Fruit fly (Drosophila melanogaster) whole organism, embryonic: ENCODE results near the gene Irc.
A peak's percentile ranks its signal among the peaks of the same experiment; 100 is the strongest.

Experiments
- ATbp ChIP-seq: fragments of 200-800 bp; sonication (Bioruptor generic); optimal IDR thresholded peaks from 2 replicates; lab custom pipeline; 2017; ENCODE audit warnings: missing biosample characterization, mild to moderate bottlenecking, missing genetic modification characterization, missing genetic modification reagents
- Atf6 ChIP-seq: fragments of 200-800 bp; sonication (Bioruptor generic); IDR thresholded peaks from 2 replicates; pipeline ENCODE4 v1.3.6; 2022; ENCODE audit warnings: missing biosample characterization, missing genetic modification characterization
- CG10274 ChIP-seq: fragments of 200-800 bp; sonication (Bioruptor generic); optimal IDR thresholded peaks from 3 replicates; lab custom pipeline; 2017; ENCODE audit warnings: missing biosample characterization, mild to moderate bottlenecking, missing genetic modification characterization
- CG10654 ChIP-seq: fragments of 200-800 bp; sonication (Bioruptor generic); optimal IDR thresholded peaks from 2 replicates; lab custom pipeline; 2016; ENCODE audit warnings: missing biosample characterization, missing genetic modification characterization
- CG10959 ChIP-seq: fragments of 200-800 bp; sonication (Bioruptor generic); IDR thresholded peaks from 2 replicates; pipeline ENCODE4 v1.3.6; 2022; ENCODE audit warnings: missing biosample characterization, missing genetic modification characterization
- CG11723 ChIP-seq: fragments of 200-800 bp; sonication (Bioruptor generic); optimal IDR thresholded peaks from 2 replicates; lab custom pipeline; 2017; ENCODE audit warnings: missing biosample characterization, mild to moderate bottlenecking, missing genetic modification characterization
- CG12769 ChIP-seq: fragments of 200-800 bp; sonication (Bioruptor generic); optimal IDR thresholded peaks from 2 replicates; lab custom pipeline; 2019; ENCODE audit warnings: missing biosample characterization, mild to moderate bottlenecking, missing genetic modification characterization, moderate library complexity
- CG14014 ChIP-seq: fragments of 200-800 bp; sonication (Bioruptor generic); IDR thresholded peaks from 2 replicates; pipeline ENCODE4 v1.3.6; 2022; ENCODE audit warnings: missing biosample characterization, missing genetic modification characterization
- CG14710 ChIP-seq: fragments of 200-800 bp; sonication (Bioruptor generic); optimal IDR thresholded peaks from 3 replicates; lab custom pipeline; 2019; ENCODE audit warnings: missing biosample characterization, mild to moderate bottlenecking, missing genetic modification characterization, moderate library complexity
- CG15601 ChIP-seq: fragments of 200-800 bp; sonication (Bioruptor generic); optimal IDR thresholded peaks from 3 replicates; lab custom pipeline; 2019; ENCODE audit warnings: missing biosample characterization, mild to moderate bottlenecking, missing genetic modification characterization, moderate library complexity
- CG1602 ChIP-seq: fragments of 200-800 bp; sonication (Bioruptor generic); optimal IDR thresholded peaks from 3 replicates; lab custom pipeline; 2016; ENCODE audit warnings: missing biosample characterization, missing genetic modification characterization
- CG18262 ChIP-seq: fragments of 200-800 bp; optimal IDR thresholded peaks from 3 replicates; lab custom pipeline; 2019; ENCODE audit warnings: missing biosample characterization, mild to moderate bottlenecking, missing genetic modification characterization, moderate library complexity
- CG18764 ChIP-seq: fragments of 200-800 bp; sonication (Bioruptor generic); optimal IDR thresholded peaks from 3 replicates; lab custom pipeline; 2016; ENCODE audit warnings: missing biosample characterization, missing genetic modification characterization
- CG3065 ChIP-seq: fragments of 200-800 bp; sonication (Bioruptor generic); optimal IDR thresholded peaks from 2 replicates; lab custom pipeline; 2016; ENCODE audit warnings: missing biosample characterization, missing genetic modification characterization
- CG33557 ChIP-seq: fragments of 200-800 bp; sonication (Bioruptor generic); optimal IDR thresholded peaks from 2 replicates; lab custom pipeline; 2019; ENCODE audit warnings: missing biosample characterization, mild to moderate bottlenecking, missing genetic modification characterization, moderate library complexity
- CG42726 ChIP-seq: fragments of 200-800 bp; sonication (Bioruptor generic); IDR thresholded peaks from 2 replicates; pipeline ENCODE4 v1.3.6; 2022; ENCODE audit warnings: missing biosample characterization, missing genetic modification characterization; ENCODE audit not compliant: partially characterized antibody
- CG4282 ChIP-seq: fragments of 200-800 bp; sonication (Bioruptor generic); optimal IDR thresholded peaks from 2 replicates; lab custom pipeline; 2016; ENCODE audit warnings: missing biosample characterization, missing genetic modification characterization
- CG7556 ChIP-seq: fragments of 200-800 bp; sonication (Bioruptor generic); optimal IDR thresholded peaks from 2 replicates; lab custom pipeline; 2017; ENCODE audit warnings: missing biosample characterization, mild to moderate bottlenecking, missing genetic modification characterization
- CG8388 ChIP-seq: fragments of 200-800 bp; sonication (Bioruptor generic); optimal IDR thresholded peaks from 2 replicates; lab custom pipeline; 2019; ENCODE audit warnings: missing biosample characterization, mild to moderate bottlenecking, missing genetic modification characterization, moderate library complexity
- CG8765 ChIP-seq: fragments of 200-800 bp; sonication (Bioruptor generic); IDR thresholded peaks from 2 replicates; pipeline ENCODE4 v1.3.6; 2022; ENCODE audit warnings: missing biosample characterization, missing genetic modification characterization
- CG9609 ChIP-seq: fragments of 200-800 bp; sonication (Bioruptor generic); optimal IDR thresholded peaks from 3 replicates; lab custom pipeline; 2016; ENCODE audit warnings: missing biosample characterization, missing genetic modification characterization
- Deaf1 ChIP-seq: fragments of 200-800 bp; optimal IDR thresholded peaks from 3 replicates; lab custom pipeline; 2019; ENCODE audit warnings: missing biosample characterization, mild to moderate bottlenecking, missing genetic modification characterization, moderate library complexity
- E2f1 ChIP-seq: fragments of 200-800 bp; sonication (Bioruptor generic); IDR thresholded peaks from 2 replicates; pipeline ENCODE4 v1.3.6; 2022; ENCODE audit warnings: missing biosample characterization, missing genetic modification characterization
- E2f2 ChIP-seq: fragments of 200-800 bp; sonication (Bioruptor generic); IDR thresholded peaks from 2 replicates; pipeline ENCODE4 v1.3.6; 2022; ENCODE audit warnings: missing biosample characterization, missing genetic modification characterization
- Fer3 ChIP-seq: fragments of 200-800 bp; sonication (Bioruptor generic); optimal IDR thresholded peaks from 2 replicates; lab custom pipeline; 2018; ENCODE audit warnings: missing biosample characterization, mild to moderate bottlenecking, missing genetic modification characterization, moderate library complexity
- H15 ChIP-seq: fragments of 200-800 bp; sonication (Bioruptor generic); IDR thresholded peaks from 3 replicates; pipeline ENCODE4 v1.3.6; 2022; ENCODE audit warnings: missing biosample characterization, missing genetic modification characterization
- HLHmδ ChIP-seq: fragments of 200-800 bp; sonication (Bioruptor generic); optimal IDR thresholded peaks from 2 replicates; lab custom pipeline; 2018; ENCODE audit warnings: missing biosample characterization, mild to moderate bottlenecking, missing genetic modification characterization, moderate library complexity
- Hey ChIP-seq: fragments of 200-800 bp; sonication (Bioruptor generic); optimal IDR thresholded peaks from 3 replicates; lab custom pipeline; 2018; ENCODE audit warnings: missing biosample characterization, mild to moderate bottlenecking, missing genetic modification characterization
- Lim3 ChIP-seq: fragments of 200-800 bp; sonication (Bioruptor generic); IDR thresholded peaks from 2 replicates; pipeline ENCODE4 v1.3.6; 2022; ENCODE audit warnings: missing biosample characterization, missing genetic modification characterization
- Lpt ChIP-seq: fragments of >200 bp; optimal IDR thresholded peaks from 2 replicates; lab custom pipeline; 2018; ENCODE audit warnings: missing biosample characterization, missing genetic modification characterization
- Nf-YA ChIP-seq: fragments of 200-800 bp; sonication (Bioruptor generic); IDR thresholded peaks from 2 replicates; pipeline ENCODE4 v1.3.6; 2022; ENCODE audit warnings: missing biosample characterization, missing genetic modification characterization
- Opbp ChIP-seq: fragments of 200-800 bp; sonication (Bioruptor generic); IDR thresholded peaks from 3 replicates; pipeline ENCODE4 v1.3.6; 2022; ENCODE audit warnings: missing biosample characterization, missing genetic modification characterization; ENCODE audit not compliant: partially characterized antibody
- Ravus ChIP-seq: fragments of 200-800 bp; sonication (Bioruptor generic); IDR thresholded peaks from 2 replicates; pipeline ENCODE4 v1.3.6; 2022; ENCODE audit warnings: missing biosample characterization, missing genetic modification characterization
- Rx ChIP-seq: fragments of 200-800 bp; sonication (Bioruptor generic); IDR thresholded peaks from 2 replicates; pipeline ENCODE4 v1.3.6; 2022; ENCODE audit warnings: missing biosample characterization, missing genetic modification characterization
- Ssrp ChIP-seq: fragments of 200-800 bp; sonication (Bioruptor generic); optimal IDR thresholded peaks from 2 replicates; lab custom pipeline; 2018; ENCODE audit warnings: missing biosample characterization, mild to moderate bottlenecking, missing genetic modification characterization, moderate library complexity
- Tbp ChIP-seq: fragments of >200 bp; optimal IDR thresholded peaks from 2 replicates; lab custom pipeline; 2018; ENCODE audit warnings: missing biosample characterization, missing genetic modification characterization
- Xrp1 ChIP-seq: fragments of 200-800 bp; sonication (Bioruptor generic); IDR thresholded peaks from 2 replicates; pipeline ENCODE4 v1.3.6; 2022; ENCODE audit warnings: missing biosample characterization, missing genetic modification characterization
- bab2 ChIP-seq: fragments of 200-800 bp; sonication (Bioruptor generic); optimal IDR thresholded peaks from 2 replicates; lab custom pipeline; 2016; ENCODE audit warnings: missing biosample characterization, missing genetic modification characterization
- cato ChIP-seq: fragments of 200-800 bp; sonication (Bioruptor generic); optimal IDR thresholded peaks from 2 replicates; lab custom pipeline; 2016; ENCODE audit warnings: missing biosample characterization, missing genetic modification characterization, borderline replicate concordance
- dpn ChIP-seq, 2 experiments: fragments of 200-800 bp; sonication (Bioruptor generic); optimal IDR thresholded peaks; 3 replicates each; lab custom pipeline; 2016; ENCODE audit warnings: missing biosample characterization in 2 of 2, missing genetic modification characterization in 2 of 2
- ham ChIP-seq: fragments of 200-800 bp; sonication (Bioruptor generic); IDR thresholded peaks from 2 replicates; pipeline ENCODE4 v1.3.6; 2022; ENCODE audit warnings: missing biosample characterization, missing genetic modification characterization
- insv ChIP-seq, 2 experiments: fragments of 200-800 bp; sonication (Bioruptor generic); optimal IDR thresholded peaks; 3 replicates each; lab custom pipeline; 2016 to 2018; ENCODE audit warnings: missing biosample characterization in 2 of 2, missing genetic modification characterization in 2 of 2
- lbe ChIP-seq: fragments of 200-800 bp; sonication (Bioruptor generic); optimal IDR thresholded peaks from 2 replicates; lab custom pipeline; 2016; ENCODE audit warnings: missing biosample characterization, mild to moderate bottlenecking, missing genetic modification characterization
- nom ChIP-seq: fragments of 200-800 bp; sonication (Bioruptor generic); optimal IDR thresholded peaks from 2 replicates; lab custom pipeline; 2017; ENCODE audit warnings: missing biosample characterization, missing genetic modification characterization, mild to moderate bottlenecking, moderate library complexity, missing genetic modification reagents
- odd ChIP-seq: fragments of 200-800 bp; sonication (Bioruptor generic); optimal IDR thresholded peaks from 2 replicates; lab custom pipeline; 2017; ENCODE audit warnings: missing biosample characterization, mild to moderate bottlenecking, missing genetic modification characterization
- p53 ChIP-seq: fragments of 200-800 bp; sonication (Bioruptor generic); optimal IDR thresholded peaks from 2 replicates; lab custom pipeline; 2016; ENCODE audit warnings: missing biosample characterization, missing genetic modification characterization
- run ChIP-seq: fragments of 200-800 bp; sonication (Bioruptor generic); optimal IDR thresholded peaks from 3 replicates; lab custom pipeline; 2018; ENCODE audit warnings: missing biosample characterization, mild to moderate bottlenecking, missing genetic modification characterization
- slp2 ChIP-seq: fragments of 200-800 bp; sonication (Bioruptor generic); optimal IDR thresholded peaks from 2 replicates; lab custom pipeline; 2016; ENCODE audit warnings: missing biosample characterization, missing genetic modification characterization
- sr ChIP-seq: fragments of 200-800 bp; sonication (Bioruptor generic); IDR thresholded peaks from 3 replicates; pipeline ENCODE4 v1.3.6; 2022; ENCODE audit warnings: missing biosample characterization, missing genetic modification characterization
- wek ChIP-seq: fragments of 200-800 bp; sonication (Bioruptor generic); optimal IDR thresholded peaks from 3 replicates; lab custom pipeline; 2018; ENCODE audit warnings: missing biosample characterization, mild to moderate bottlenecking, missing genetic modification characterization, moderate library complexity
- wor ChIP-seq: fragments of 200-800 bp; sonication (Bioruptor generic); IDR thresholded peaks from 2 replicates; pipeline ENCODE4 v1.3.6; 2022; ENCODE audit warnings: missing biosample characterization, missing genetic modification characterization

Gene Irc

DNA sequence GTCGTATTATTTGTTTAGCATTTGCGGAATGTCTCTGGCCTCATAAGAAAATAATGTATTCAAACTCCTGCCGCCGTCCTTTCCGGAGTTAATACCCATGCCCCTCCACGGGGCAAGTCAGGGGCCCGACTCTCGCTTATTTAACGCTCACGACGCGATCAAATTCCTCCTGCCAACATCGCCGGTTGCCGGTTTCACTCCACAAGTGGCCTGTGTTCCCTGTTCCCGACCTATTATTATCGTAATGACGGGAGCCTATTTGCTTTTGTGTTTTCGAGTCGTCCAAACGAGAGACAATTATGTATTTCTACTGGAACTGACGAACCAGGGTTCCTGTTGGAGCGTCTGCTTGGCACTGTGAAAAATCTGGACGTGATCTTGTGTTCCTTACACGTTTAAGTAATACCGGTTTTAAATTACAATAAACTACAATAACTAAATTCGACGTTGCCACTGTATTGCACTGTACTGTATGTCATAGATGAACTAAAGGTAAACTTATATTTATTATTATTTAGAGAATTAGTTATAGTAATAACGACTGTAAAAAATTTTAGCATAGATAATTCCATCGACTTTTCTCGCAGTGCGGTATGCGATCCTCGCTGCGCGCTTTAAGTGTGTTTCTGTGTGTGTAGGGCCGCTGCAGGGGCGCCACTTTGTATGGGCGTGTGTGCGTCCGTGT is 49.9 kb downstream of the Irc start (continued):
- TF ChIP-seq wor (GFP tag; lab: Robert Waterston, UW) (no peak), CG10654 (GFP tag; lab: Kevin White, UChicago) (peak; percentile 1), CG10959 (GFP tag; lab: Robert Waterston, UW) (peak; percentile 44), bab2 (no peak), insv (GFP tag; optimal IDR thresholded peaks at IDR 0.05; lab: Kevin White, UChicago) (no peak), CG3065 (GFP tag; lab: Kevin White, UChicago) (no peak), CG8388 (GFP tag; lab: Kevin White, UChicago) (peak; percentile 62), CG1602 (GFP tag; lab: Kevin White, UChicago) (peak; percentile 52), Xrp1 (peak; percentile 77), CG7556 (GFP tag; lab: Kevin White, UChicago) (peak; percentile 38), Deaf1 (tag; lab: Kevin White, UChicago) (no peak), Tbp (GFP tag; lab: Kevin White, UChicago) (no peak), CG14710 (tag; lab: Kevin White, UChicago) (peak; percentile 79), CG9609 (GFP tag; lab: Kevin White, UChicago) (no peak), CG18262 (peak; percentile 87), Ravus (GFP tag; lab: Robert Waterston, UW) (no peak), Fer3 (tag; lab: Kevin White, UChicago) (no peak), Rx (GFP tag; lab: Robert Waterston, UW) (no peak), Ssrp (peak; percentile 60), odd (GFP tag; lab: Kevin White, UChicago) (peak; percentile 11), CG4282 (GFP tag; lab: Kevin White, UChicago) (no peak), ATbp (GFP tag; lab: Kevin White, UChicago) (no peak), CG33557 (GFP tag; lab: Kevin White, UChicago) (peak; percentile 89), CG12769 (tag; lab: Kevin White, UChicago) (no peak), nom (GFP tag; lab: Kevin White, UChicago) (peak; percentile 76), HLHmδ (no peak), sr (no peak), Opbp (GFP tag; lab: Robert Waterston, UW) (no peak), CG18764 (GFP tag; lab: Kevin White, UChicago) (peak; percentile 15), ham (no peak), Nf-YA (GFP tag; lab: Robert Waterston, UW) (no peak), E2f1 (GFP tag; lab: Robert Waterston, UW) (0 out of 2 replicates have a peak, but pooled peaks have one; percentile 13), Atf6 (GFP tag; lab: Robert Waterston, UW) (no peak), wek (GFP tag; lab: Kevin White, UChicago) (no peak), CG14014 (no peak), CG11723 (GFP tag; lab: Kevin White, UChicago) (no peak), CG42726 (GFP tag; lab: Robert Waterston, UW) (no peak), CG15601 (tag; lab: Kevin White, UChicago) (peak; percentile 12), lbe (GFP tag; lab: Kevin White, UChicago) (peak; percentile 58), Lpt (GFP tag; lab: Kevin White, UChicago) (no peak), Hey (tag; lab: Kevin White, UChicago) (no peak), slp2 (no peak), E2f2 (GFP tag; lab: Robert Waterston, UW) (no peak), Lim3 (no peak), run (tag; lab: Kevin White, UChicago) (no peak), CG10274 (GFP tag; lab: Kevin White, UChicago) (no peak), dpn (GFP tag; optimal IDR thresholded peaks at IDR 0.05; lab: Kevin White, UChicago) (no peak), CG8765 (GFP tag; lab: Robert Waterston, UW) (peak; percentile 68), cato (GFP tag; lab: Kevin White, UChicago) (peak; percentile 18), H15 (GFP tag; lab: Robert Waterston, UW) (no peak), p53 (GFP tag; lab: Kevin White, UChicago) (no peak)
